Fruit fly (Drosophila melanogaster) whole organism, prepupa: ENCODE data around the gene CG13654.

ENCODE experiments used
- CG4318 ChIP-seq: fragments of 200-800 bp; sonication (Bioruptor generic); optimal IDR thresholded peaks from 3 replicates; lab custom pipeline; 2017; ENCODE audit warnings: missing biosample characterization, mild to moderate bottlenecking, missing genetic modification characterization
- CG8632 ChIP-seq: fragments of 200-800 bp; sonication (Bioruptor generic); optimal IDR thresholded peaks from 3 replicates; lab custom pipeline; 2016; ENCODE audit warnings: missing biosample characterization, missing genetic modification characterization
- fd59A ChIP-seq: fragments of 200-800 bp; sonication (Bioruptor generic); optimal IDR thresholded peaks from 2 replicates; lab custom pipeline; 2017; ENCODE audit warnings: missing biosample characterization, mild to moderate bottlenecking, missing genetic modification characterization, missing genetic modification reagents
- topi ChIP-seq: fragments of 200-800 bp; sonication (Bioruptor generic); optimal IDR thresholded peaks from 3 replicates; lab custom pipeline; 2016; ENCODE audit warnings: missing biosample characterization, missing genetic modification characterization

dm6 chr3R:25205413-25205977 is 5.9 kb downstream of the CG13654 start:
- TF ChIP-seq CG8632 (GFP tag; lab: Kevin White, UChicago) (no peak), CG4318 (no peak), topi (no peak), fd59A (no peak)
